Worm (Caenorhabditis elegans) whole organism, L4 larva: ENCODE data around the gene srg-54.

ENCODE experiments used
- aha-1 ChIP-seq: fragments of 150-350 bp; peaks from one replicate; lab custom pipeline; 2014; ENCODE audit warnings: missing biosample characterization, missing genetic modification characterization
- aly-2 ChIP-seq: sonication (generic microtip); optimal IDR thresholded peaks from 2 replicates; lab custom pipeline; 2018; ENCODE audit warnings: missing biosample characterization, missing genetic modification characterization
- ama-1 ChIP-seq: fragments of 150-350 bp; optimal IDR thresholded peaks from 2 replicates; lab custom pipeline; 2014; ENCODE audit warnings: inconsistent platforms, mixed read lengths
- daf-12 ChIP-seq: fragments of 150-350 bp; optimal IDR thresholded peaks from 2 replicates; lab custom pipeline; 2014; ENCODE audit warnings: missing biosample characterization, missing genetic modification reagents, missing genetic modification characterization
- dpl-1 ChIP-seq: fragments of 150-350 bp; optimal IDR thresholded peaks from 2 replicates; lab custom pipeline; 2014; ENCODE audit warnings: missing biosample characterization, missing genetic modification reagents, missing genetic modification characterization
- dve-1 ChIP-seq: sonication (generic microtip); optimal IDR thresholded peaks from 2 replicates; lab custom pipeline; 2017; ENCODE audit warnings: antibody characterized with exemption, mild to moderate bottlenecking, missing genetic modification characterization, missing compliant biosample characterization; ENCODE audit not compliant: insufficient read depth
- lir-3 ChIP-seq: sonication (generic microtip); optimal IDR thresholded peaks from 2 replicates; lab custom pipeline; 2016; ENCODE audit warnings: mild to moderate bottlenecking, missing genetic modification characterization, missing compliant biosample characterization
- nhr-11 ChIP-seq: fragments of 150-350 bp; optimal IDR thresholded peaks from 2 replicates; lab custom pipeline; 2014; ENCODE audit warnings: missing biosample characterization, missing genetic modification characterization
- nhr-41 ChIP-seq: fragments of 200-800 bp; sonication (Bioruptor generic); IDR thresholded peaks from 2 replicates; pipeline ENCODE4 v1.3.6; 2022; ENCODE audit warnings: missing genetic modification reagents, missing genetic modification characterization, missing compliant biosample characterization
- nhr-6 ChIP-seq: fragments of 150-350 bp; optimal IDR thresholded peaks from 2 replicates; lab custom pipeline; 2014; ENCODE audit warnings: missing biosample characterization, missing genetic modification characterization
- nhr-76 ChIP-seq: fragments of 150-350 bp; optimal IDR thresholded peaks from 2 replicates; lab custom pipeline; 2014; ENCODE audit warnings: missing biosample characterization, missing genetic modification characterization
- skn-1 ChIP-seq: fragments of 150-350 bp; optimal IDR thresholded peaks from 2 replicates; lab custom pipeline; 2014; ENCODE audit warnings: missing biosample characterization, missing genetic modification characterization

ce11 chrV:14928248-14928647 lies 4.2 kb upstream of the srg-54 start, which contains the start of gene srg-55:
- no peak for TF ChIP-seq nhr-11
- TF ChIP-seq lir-3 (tag; lab: Kevin White, UChicago), result no peak
- TF ChIP-seq dpl-1 (GFP tag; lab: Kevin White, UChicago), result no peak
- no peak for TF ChIP-seq nhr-6 (tag; lab: Kevin White, UChicago)
- TF ChIP-seq skn-1 (tag; lab: Kevin White, UChicago), result no peak
- no peak for TF ChIP-seq daf-12 (tag; lab: Kevin White, UChicago)
- no peak for TF ChIP-seq aha-1 (tag; lab: Kevin White, UChicago)
- TF ChIP-seq nhr-76, result no peak
- TF ChIP-seq ama-1 (lab: Kevin White, UChicago), result no peak
- TF ChIP-seq aly-2, result no peak
- TF ChIP-seq dve-1, result no peak
- TF ChIP-seq nhr-41 (GFP tag; lab: Robert Waterston, UW), result no peak
